Fruit fly (Drosophila melanogaster): ENCODE data around the gene Ir31a.

Gene Ir31a

dm6 chr2L:10442048-10442790 lies 36.9 kb downstream of the Ir31a start, which contains the start of gene loh:
Gene loh, plus strand, starts transcription at chr2L:10442534.
- TF ChIP-seq psq (optimal IDR thresholded peaks at IDR 0.05) (no peak), insv (optimal IDR thresholded peaks at IDR 0.05) (no peak), h (optimal IDR thresholded peaks at IDR 0.05) (no peak), Sin3A (optimal IDR thresholded peaks at IDR 0.05) (no peak), Myc (optimal IDR thresholded peaks at IDR 0.05) (no peak), ttk (optimal IDR thresholded peaks at IDR 0.05) (no peak)

DNA sequence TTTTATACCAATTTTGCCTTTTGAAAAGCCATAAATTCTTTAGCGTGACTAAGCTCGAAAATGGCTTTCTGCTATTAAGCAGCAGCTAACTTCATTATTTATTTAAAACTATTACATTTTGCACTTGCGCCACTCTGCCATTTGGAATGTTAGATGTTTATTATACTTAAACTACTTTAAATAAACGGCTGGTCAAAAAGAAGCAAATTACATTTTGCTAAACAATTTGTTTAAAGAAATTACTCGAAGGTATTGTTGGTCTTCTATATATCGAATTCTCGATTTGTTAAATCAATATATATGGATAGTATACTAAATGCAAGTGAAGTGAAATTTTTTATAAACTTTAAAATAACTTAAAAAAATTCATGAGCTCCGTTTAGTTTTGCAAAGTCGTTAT lies 46.9 kb downstream of the Ir31a start, which contains the start of gene ppk10:
TSS of gene ppk10 (minus strand) at position 101 of the 400 bp plus-strand sequence.
- TF ChIP-seq Sin3A (optimal IDR thresholded peaks at IDR 0.05) (no peak), h (optimal IDR thresholded peaks at IDR 0.05) (no peak), Myc (optimal IDR thresholded peaks at IDR 0.05) (no peak), ttk (optimal IDR thresholded peaks at IDR 0.05) (no peak), insv (optimal IDR thresholded peaks at IDR 0.05) (no peak)

- no peak for TF ChIP-seq Sin3A (optimal IDR thresholded peaks at IDR 0.05)
These were observed 50.7 kb downstream of the Ir31a start for dm6 chr2L:10455944-10456520.

dm6 chr2L:10457191-10457899 lies 52.0 kb downstream of the Ir31a start, which contains the start of the genes LManI and LManII:
Gene LManI, minus strand, starts transcription at chr2L:10457241.
Gene LManII, plus strand, starts transcription at chr2L:10457658.
- TF ChIP-seq psq (optimal IDR thresholded peaks at IDR 0.05) (no peak), h (optimal IDR thresholded peaks at IDR 0.05) (no peak), Myc (optimal IDR thresholded peaks at IDR 0.05) (no peak)

Measured in Kc167 (cell line).